Fruit fly (Drosophila melanogaster): ENCODE data around the gene ND-ASHI.

Gene ND-ASHI

DNA sequence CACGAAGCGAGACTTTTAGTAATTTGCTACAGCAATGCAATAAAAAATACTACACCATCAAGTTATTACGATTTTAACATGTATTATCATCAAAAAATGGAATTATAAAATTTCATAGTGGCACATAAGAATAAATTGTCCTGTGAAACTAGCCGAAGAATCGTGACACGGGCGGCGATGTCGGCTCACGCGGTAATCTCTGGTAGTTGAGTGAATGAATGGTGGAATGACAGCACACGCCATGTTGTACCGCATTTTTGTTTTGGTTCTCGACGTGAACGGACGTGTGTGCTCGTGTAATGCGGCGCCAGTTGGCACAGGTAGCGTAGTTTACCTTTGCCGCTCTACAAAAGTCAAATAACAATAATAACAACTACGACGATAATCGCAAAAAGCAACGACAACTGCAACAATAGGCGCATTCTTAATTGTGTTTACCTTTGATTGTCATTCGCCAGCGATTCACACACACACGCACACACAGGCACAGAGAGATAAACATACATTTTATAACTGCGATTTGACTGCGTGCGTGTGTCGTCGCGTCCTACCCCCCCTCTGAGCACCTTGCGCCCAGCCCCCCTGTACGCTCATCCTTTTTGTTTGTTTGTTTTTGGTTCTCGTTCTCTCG is 20.5 kb upstream of the ND-ASHI start, which contains the start of gene CG14441 (continued):
- TF ChIP-seq Nf-YC (tag; optimal IDR thresholded peaks at IDR 0.05) (peak; percentile 60), CG15514 (GFP tag; optimal IDR thresholded peaks at IDR 0.05) (peak; percentile 48), gce (GFP tag; IDR thresholded peaks at IDR 0.05) (no peak), CG30020 (tag; optimal IDR thresholded peaks at IDR 0.05) (peak; percentile 6), Max (GFP tag; optimal IDR thresholded peaks at IDR 0.05) (peak; percentile 43), crol (GFP tag; IDR thresholded peaks at IDR 0.05) (peak; percentile 78), CG11504 (tag; optimal IDR thresholded peaks at IDR 0.05) (peak; percentile 42), Bteb2 (GFP tag; optimal IDR thresholded peaks at IDR 0.05) (peak; percentile 47), scrt (GFP tag; optimal IDR thresholded peaks at IDR 0.05) (peak; percentile 67), so (GFP tag; IDR thresholded peaks at IDR 0.05) (peak; percentile 57; the same call in 1 of the 3 replicates), sima (GFP tag; optimal IDR thresholded peaks at IDR 0.05) (no peak), Gsc (GFP tag; IDR thresholded peaks at IDR 0.05) (no peak), E2f2 (GFP tag; IDR thresholded peaks at IDR 0.05) (peak; percentile 30; the same call in 1 of the 2 replicates), CG14014 (GFP tag; IDR thresholded peaks at IDR 0.05) (no peak), CG1024 (GFP tag; IDR thresholded peaks at IDR 0.05) (no peak), Hsf (GFP tag; optimal IDR thresholded peaks at IDR 0.05) (peak; percentile 26), CG3407 (GFP tag; optimal IDR thresholded peaks at IDR 0.05) (no peak), NfI (GFP tag; optimal IDR thresholded peaks at IDR 0.05) (peak; percentile 43), Xrp1 (GFP tag; IDR thresholded peaks at IDR 0.05) (peak; percentile 50), CG14441 (GFP tag; IDR thresholded peaks at IDR 0.05) (peak; percentile 49; the same call in 1 of the 2 replicates), Hmr (GFP tag; optimal IDR thresholded peaks at IDR 0.05) (peak; percentile 80), kah (GFP tag; optimal IDR thresholded peaks at IDR 0.05) (peak; percentile 24), BtbVII (GFP tag; optimal IDR thresholded peaks at IDR 0.05) (peak; percentile 80), Fer3 (tag; optimal IDR thresholded peaks at IDR 0.05) (peak; percentile 32), oc (tag; optimal IDR thresholded peaks at IDR 0.05) (no peak), z (GFP tag; IDR thresholded peaks at IDR 0.05) (no peak), CG16813 (GFP tag; IDR thresholded peaks at IDR 0.05; ENCODE audit: partially characterized antibody) (peak; percentile 98), gsb-n (tag; optimal IDR thresholded peaks at IDR 0.05) (peak; percentile 28), ham (GFP tag; IDR thresholded peaks at IDR 0.05) (no peak), HHEX (GFP tag; optimal IDR thresholded peaks at IDR 0.05) (peak; percentile 56), CG18599 (GFP tag; optimal IDR thresholded peaks at IDR 0.05) (peak; percentile 79), Atf6 (GFP tag; IDR thresholded peaks at IDR 0.05) (peak; percentile 46; the same call in 1 of the 2 replicates), tgo (GFP tag; IDR thresholded peaks at IDR 0.05) (no peak), CG17186 (GFP tag; optimal IDR thresholded peaks at IDR 0.05) (no peak), CG2678 (tag; optimal IDR thresholded peaks at IDR 0.05) (peak; percentile 62), bsh (GFP tag; optimal IDR thresholded peaks at IDR 0.05) (peak in 1 of 2 experiments; percentile 49), NC2β (GFP tag; optimal IDR thresholded peaks at IDR 0.05) (no peak), ranshi (GFP tag; IDR thresholded peaks at IDR 0.05) (no peak), CHES-1-like (GFP tag; optimal IDR thresholded peaks at IDR 0.05) (peak; percentile 25), Oaz (GFP tag; IDR thresholded peaks at IDR 0.05) (no peak), CG12219 (GFP tag; optimal IDR thresholded peaks at IDR 0.05) (no peak), fd3F (GFP tag; optimal IDR thresholded peaks at IDR 0.05) (no peak), CG31388 (GFP tag; optimal IDR thresholded peaks at IDR 0.05) (no peak), tna (GFP tag; IDR thresholded peaks at IDR 0.05; ENCODE audit: partially characterized antibody) (peak; percentile 95), CG17361 (GFP tag; IDR thresholded peaks at IDR 0.05) (no peak; the same call in 2 of the 3 replicates), zen2 (GFP tag; IDR thresholded peaks at IDR 0.05; ENCODE audit: partially characterized antibody) (peak; percentile 98), Eip74EF (GFP tag; optimal IDR thresholded peaks at IDR 0.05) (peak in 1 of 2 experiments; percentile 66), pum (GFP tag; optimal IDR thresholded peaks at IDR 0.05) (no peak), CG10274 (GFP tag; optimal IDR thresholded peaks at IDR 0.05) (no peak)

Data from whole organism, embryonic.